Fruit fly (Drosophila melanogaster) whole organism, prepupa: ENCODE data around the gene sau.
A peak's percentile ranks its signal among the peaks of the same experiment; 100 is the strongest.

Experiments used
- CG10669 ChIP-seq: fragments of 200-800 bp; sonication (Bioruptor generic); optimal IDR thresholded peaks from 3 replicates; lab custom pipeline; 2018; ENCODE audit warnings: missing biosample characterization, mild to moderate bottlenecking, missing genetic modification characterization, moderate library complexity
- CG11762 ChIP-seq: fragments of 200-800 bp; sonication (Bioruptor generic); optimal IDR thresholded peaks from 3 replicates; lab custom pipeline; 2016; ENCODE audit warnings: missing biosample characterization, missing genetic modification characterization; ENCODE audit not compliant: insufficient read depth
- CG15336 ChIP-seq: fragments of 200-800 bp; sonication (Bioruptor generic); IDR thresholded peaks from 2 replicates; pipeline ENCODE4 v1.3.6; 2022; ENCODE audit warnings: missing biosample characterization, missing genetic modification characterization
- CG1621 ChIP-seq: fragments of 200-800 bp; sonication (Bioruptor generic); optimal IDR thresholded peaks from 3 replicates; lab custom pipeline; 2018; ENCODE audit warnings: missing biosample characterization, mild to moderate bottlenecking, missing genetic modification characterization
- CG16779 ChIP-seq: fragments of 200-800 bp; sonication (Bioruptor generic); optimal IDR thresholded peaks from 3 replicates; lab custom pipeline; 2017; ENCODE audit warnings: missing biosample characterization, mild to moderate bottlenecking, missing genetic modification characterization
- CG3032 ChIP-seq: fragments of 200-800 bp; optimal IDR thresholded peaks from 2 replicates; lab custom pipeline; 2019; ENCODE audit warnings: missing biosample characterization, mild to moderate bottlenecking, missing genetic modification characterization, moderate library complexity
- CG4318 ChIP-seq: fragments of 200-800 bp; sonication (Bioruptor generic); optimal IDR thresholded peaks from 3 replicates; lab custom pipeline; 2017; ENCODE audit warnings: missing biosample characterization, mild to moderate bottlenecking, missing genetic modification characterization
- CG6163 ChIP-seq: fragments of 200-800 bp; sonication (Bioruptor generic); IDR thresholded peaks from 3 replicates; pipeline ENCODE4 v1.3.6; 2022; ENCODE audit warnings: missing biosample characterization, missing genetic modification characterization
- CG6276 ChIP-seq: fragments of 200-800 bp; sonication (Bioruptor generic); optimal IDR thresholded peaks from 2 replicates; lab custom pipeline; 2017; ENCODE audit warnings: missing biosample characterization, mild to moderate bottlenecking, missing genetic modification characterization
- CG6808 ChIP-seq: fragments of 200-800 bp; sonication (Bioruptor generic); optimal IDR thresholded peaks from 3 replicates; lab custom pipeline; 2017; ENCODE audit warnings: missing biosample characterization, missing genetic modification characterization, mild to moderate bottlenecking, moderate library complexity, missing genetic modification reagents
- CG6854 ChIP-seq: fragments of 200-800 bp; sonication (Bioruptor generic); optimal IDR thresholded peaks from 2 replicates; lab custom pipeline; 2017; ENCODE audit warnings: missing biosample characterization, mild to moderate bottlenecking, missing genetic modification characterization
- CG7368 ChIP-seq: fragments of 200-800 bp; sonication (Bioruptor generic); optimal IDR thresholded peaks from 3 replicates; lab custom pipeline; 2016; ENCODE audit warnings: missing biosample characterization, missing genetic modification characterization
- CG8119 ChIP-seq: fragments of 200-800 bp; sonication (Bioruptor generic); IDR thresholded peaks from 3 replicates; pipeline ENCODE4 v1.3.6; 2022; ENCODE audit warnings: missing biosample characterization, missing genetic modification characterization
- CG8632 ChIP-seq: fragments of 200-800 bp; sonication (Bioruptor generic); optimal IDR thresholded peaks from 3 replicates; lab custom pipeline; 2016; ENCODE audit warnings: missing biosample characterization, missing genetic modification characterization
- Eip75B ChIP-seq: fragments of 200-800 bp; sonication (Bioruptor generic); optimal IDR thresholded peaks from 3 replicates; lab custom pipeline; 2016; ENCODE audit warnings: missing biosample characterization, missing genetic modification characterization
- Eip78C ChIP-seq: fragments of 200-800 bp; sonication (Bioruptor generic); peaks from one replicate; lab custom pipeline; 2016; ENCODE audit warnings: missing biosample characterization, missing genetic modification characterization
- Eip93F ChIP-seq: fragments of 200-800 bp; sonication (Bioruptor generic); optimal IDR thresholded peaks from 2 replicates; lab custom pipeline; 2016; ENCODE audit warnings: missing biosample characterization, mild to moderate bottlenecking, missing genetic modification characterization
- Ets21C ChIP-seq: fragments of 200-800 bp; sonication (Bioruptor generic); optimal IDR thresholded peaks from 3 replicates; lab custom pipeline; 2016; ENCODE audit warnings: missing biosample characterization, missing genetic modification characterization
- Ets96B ChIP-seq: fragments of 200-800 bp; optimal IDR thresholded peaks from 2 replicates; lab custom pipeline; 2019; ENCODE audit warnings: missing biosample characterization, mild to moderate bottlenecking, missing genetic modification characterization, moderate library complexity
- Gug ChIP-seq: fragments of 200-800 bp; sonication (Bioruptor generic); IDR thresholded peaks from 2 replicates; pipeline ENCODE4 v1.3.6; 2022; ENCODE audit warnings: missing biosample characterization, missing genetic modification characterization
- Hr38 ChIP-seq: sonication (Bioruptor generic); optimal IDR thresholded peaks from 2 replicates; lab custom pipeline; 2016; ENCODE audit warnings: missing biosample characterization, missing genetic modification characterization
- Lpt ChIP-seq: fragments of 200-800 bp; sonication (Bioruptor generic); optimal IDR thresholded peaks from 3 replicates; lab custom pipeline; 2016; ENCODE audit warnings: missing biosample characterization, missing genetic modification characterization
- OdsH ChIP-seq: fragments of 200-800 bp; sonication (Bioruptor generic); optimal IDR thresholded peaks from 3 replicates; lab custom pipeline; 2016; ENCODE audit warnings: missing biosample characterization, missing genetic modification characterization
- Sox102F ChIP-seq: fragments of 200-800 bp; sonication (Bioruptor generic); optimal IDR thresholded peaks from 2 replicates; lab custom pipeline; 2016; ENCODE audit warnings: missing biosample characterization, mild to moderate bottlenecking, missing genetic modification characterization
- Sox14 ChIP-seq: fragments of 200-800 bp; sonication (Bioruptor generic); optimal IDR thresholded peaks from 3 replicates; lab custom pipeline; 2016; ENCODE audit warnings: missing biosample characterization, missing genetic modification characterization
- achi ChIP-seq: fragments of 200-800 bp; sonication (Bioruptor generic); optimal IDR thresholded peaks from 3 replicates; lab custom pipeline; 2016; ENCODE audit warnings: missing biosample characterization, missing genetic modification characterization
- dsx ChIP-seq: fragments of 200-800 bp; optimal IDR thresholded peaks from 3 replicates; lab custom pipeline; 2019; ENCODE audit warnings: missing biosample characterization, mild to moderate bottlenecking, missing genetic modification characterization, moderate library complexity; ENCODE audit not compliant: poor library complexity, severe bottlenecking
- eg ChIP-seq: fragments of 200-800 bp; sonication (Bioruptor generic); IDR thresholded peaks from 3 replicates; pipeline ENCODE4 v1.3.6; 2022; ENCODE audit warnings: missing biosample characterization, missing genetic modification characterization
- esn ChIP-seq: fragments of 200-800 bp; sonication (Bioruptor generic); optimal IDR thresholded peaks from 2 replicates; lab custom pipeline; 2016; ENCODE audit warnings: missing biosample characterization, mild to moderate bottlenecking, missing genetic modification characterization, moderate library complexity
- fd59A ChIP-seq: fragments of 200-800 bp; sonication (Bioruptor generic); optimal IDR thresholded peaks from 2 replicates; lab custom pipeline; 2017; ENCODE audit warnings: missing biosample characterization, mild to moderate bottlenecking, missing genetic modification characterization, missing genetic modification reagents
- net ChIP-seq: fragments of 200-800 bp; sonication (Bioruptor generic); optimal IDR thresholded peaks from 3 replicates; lab custom pipeline; 2016; ENCODE audit warnings: missing biosample characterization, missing genetic modification characterization
- salr ChIP-seq, 2 experiments: fragments of 200-800 bp; sonication (Bioruptor generic); optimal IDR thresholded peaks; 3 replicates each; lab custom pipeline; 2016 to 2018; ENCODE audit warnings: missing biosample characterization in 2 of 2, missing genetic modification characterization in 2 of 2, mild to moderate bottlenecking in 1 of 2
- spab ChIP-seq: fragments of 200-800 bp; sonication (Bioruptor generic); optimal IDR thresholded peaks from 2 replicates; lab custom pipeline; 2017; ENCODE audit warnings: missing biosample characterization, mild to moderate bottlenecking, missing genetic modification characterization, missing genetic modification reagents
- svp ChIP-seq: fragments of 200-800 bp; sonication (Bioruptor generic); peaks from one replicate; lab custom pipeline; 2016; ENCODE audit warnings: missing biosample characterization, missing genetic modification characterization

The sau gene

DNA sequence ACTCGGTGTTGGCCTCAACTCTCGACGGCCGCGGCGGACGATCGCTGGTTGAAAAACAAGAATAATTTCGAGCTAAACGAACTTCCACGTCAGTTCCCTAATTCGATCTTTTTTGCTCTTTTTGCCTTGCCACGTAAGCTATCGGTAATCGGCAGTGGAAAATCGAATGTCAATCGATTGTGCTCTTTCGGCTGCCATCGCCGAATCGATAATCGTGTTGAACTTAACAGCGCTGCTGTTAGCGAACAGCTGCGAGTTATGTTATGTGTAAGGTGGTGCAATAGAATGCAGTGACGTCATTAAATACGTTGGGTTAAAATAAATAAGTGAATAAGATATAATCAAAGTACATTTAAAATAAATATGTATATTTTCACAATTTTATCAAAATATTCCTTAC is 10.6 kb downstream of the sau start, which contains the start of gene Sec24CD:
TSS of gene Sec24CD (minus strand) at position 123 of the 400 bp plus-strand sequence.
- TF ChIP-seq Eip93F (peak; percentile 9), esn (GFP tag; lab: Kevin White, UChicago) (peak; percentile 36), spab (no peak), CG15336 (GFP tag; lab: Robert Waterston, UW) (peak; percentile 13; the same call in 1 of the 2 replicates), eg (GFP tag; lab: Robert Waterston, UW) (peak; percentile 40; the same call in 1 of the 3 replicates), svp (GFP tag; lab: Kevin White, UChicago) (peak; percentile 33), CG6276 (no peak), CG3032 (tag; lab: Kevin White, UChicago) (peak; percentile 13)

DNA sequence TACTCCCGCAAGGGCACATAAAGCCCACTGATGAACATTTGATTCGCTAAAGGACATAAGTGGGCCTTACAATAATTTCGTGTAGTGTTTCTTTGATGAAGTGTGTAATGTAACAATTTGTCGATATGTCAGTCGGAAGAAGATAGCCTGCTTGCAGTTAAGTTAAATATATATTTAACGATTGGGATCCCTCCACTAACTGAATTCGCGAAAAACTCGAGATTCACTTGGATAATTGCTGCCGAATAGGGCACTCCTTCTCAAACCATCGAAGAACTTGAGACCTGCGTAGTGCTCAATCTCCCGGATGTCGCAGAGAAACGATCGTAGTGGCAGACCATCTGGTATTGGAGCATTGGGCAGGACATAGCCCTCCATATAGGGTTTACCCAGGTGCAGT is 12.0 kb downstream of the sau start, which contains the start of gene Tengl3:
TSS of gene Tengl3 (minus strand) at position 101 of the 400 bp plus-strand sequence.
- TF ChIP-seq net (GFP tag; lab: Kevin White, UChicago) (no peak), Gug (GFP tag; lab: Robert Waterston, UW) (no peak)

DNA sequence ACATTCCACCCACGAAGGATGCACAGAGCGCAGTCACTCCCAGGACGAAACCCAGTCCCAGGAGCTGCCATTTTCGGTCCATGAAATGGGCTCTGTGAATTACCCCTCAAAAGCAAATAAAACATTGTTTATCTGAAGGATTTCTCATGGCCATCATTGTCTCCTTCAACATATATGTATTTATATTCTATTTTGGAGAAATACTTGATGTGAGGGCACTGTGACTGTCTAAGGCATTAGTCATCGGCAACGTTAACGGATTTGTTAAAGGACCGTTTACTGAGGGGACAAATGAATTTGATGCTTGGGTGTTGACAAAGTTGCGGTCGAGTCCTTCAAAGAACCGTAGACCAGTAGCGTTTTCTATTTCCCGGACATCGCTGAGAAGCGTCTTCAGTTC is 13.1 kb downstream of the sau start, which contains the start of gene Tengl2:
TSS of gene Tengl2 (minus strand) at position 101 of the 400 bp plus-strand sequence.
- no peak for TF ChIP-seq CG8632 (GFP tag; lab: Kevin White, UChicago)
- no peak for TF ChIP-seq dsx (GFP tag; lab: Kevin White, UChicago)
- TF ChIP-seq achi (GFP tag; lab: Kevin White, UChicago), result no peak
- TF ChIP-seq spab, result no peak
- TF ChIP-seq Ets21C, result no peak
- no peak for TF ChIP-seq OdsH (GFP tag; lab: Kevin White, UChicago)
- TF ChIP-seq Sox14, result no peak
- no peak for TF ChIP-seq Eip75B (GFP tag; lab: Kevin White, UChicago)
- TF ChIP-seq fd59A (GFP tag; lab: Kevin White, UChicago), result no peak
- no peak for TF ChIP-seq salr (GFP tag; optimal IDR thresholded peaks at IDR 0.05; lab: Kevin White, UChicago)
- TF ChIP-seq CG11762 (GFP tag; lab: Kevin White, UChicago), result no peak
- TF ChIP-seq CG10669 (GFP tag; lab: Kevin White, UChicago), result no peak
- no peak for TF ChIP-seq CG6163
- no peak for TF ChIP-seq CG16779 (tag; lab: Kevin White, UChicago)
- TF ChIP-seq net (GFP tag; lab: Kevin White, UChicago), result no peak
- TF ChIP-seq svp (GFP tag; lab: Kevin White, UChicago), result no peak
- no peak for TF ChIP-seq CG7368
- no peak for TF ChIP-seq CG8119 (GFP tag; lab: Robert Waterston, UW)
- no peak for TF ChIP-seq Lpt (GFP tag; lab: Kevin White, UChicago)
- TF ChIP-seq, all 60 proteins: peak for 0

- TF ChIP-seq CG1621 (tag; lab: Kevin White, UChicago), result no peak
- TF ChIP-seq Hr38 (GFP tag; lab: Kevin White, UChicago), result no peak
- no peak for TF ChIP-seq CG11762 (GFP tag; lab: Kevin White, UChicago)
- no peak for TF ChIP-seq spab
- TF ChIP-seq CG8632 (GFP tag; lab: Kevin White, UChicago), result no peak
- TF ChIP-seq CG6854 (GFP tag; lab: Kevin White, UChicago), result no peak
- no peak for TF ChIP-seq CG4318 (GFP tag; lab: Kevin White, UChicago)
- TF ChIP-seq Ets96B, result no peak
- TF ChIP-seq esn (GFP tag; lab: Kevin White, UChicago), result no peak
- TF ChIP-seq CG6808, result no peak
Measured at dm6 chr2L:2240493-2240892, 14.4 kb downstream of the sau start, which contains the start of gene Tengl1. TSS of gene Tengl1 (minus strand) at chr2L:2240593.

dm6 chr2L:2242139-2242538 is 16.0 kb downstream of the sau start, which contains the start of gene CG4267:
TSS of gene CG4267 (plus strand) at chr2L:2242378.
- TF ChIP-seq Ets21C (no peak), CG8632 (GFP tag; lab: Kevin White, UChicago) (no peak), CG7368 (no peak), achi (GFP tag; lab: Kevin White, UChicago) (no peak), svp (GFP tag; lab: Kevin White, UChicago) (peak; percentile 93), Eip78C (GFP tag; lab: Kevin White, UChicago) (peak; percentile 64), CG6163 (peak; percentile 44; the same call in 1 of the 3 replicates), Ets96B (no peak), eg (GFP tag; lab: Robert Waterston, UW) (0 out of 3 replicates have a peak, but pooled peaks have one; percentile 25), CG1621 (tag; lab: Kevin White, UChicago) (no peak), Sox102F (GFP tag; lab: Kevin White, UChicago) (no peak)
